Worm (Caenorhabditis elegans) whole organism, L1 larva: Measurements from ENCODE around the gene B0507.5.

Source experiments
- blmp-1 ChIP-seq: fragments of 150-350 bp; optimal IDR thresholded peaks from 2 replicates; lab custom pipeline; 2014; ENCODE audit warnings: missing biosample characterization, missing genetic modification characterization
- ceh-82 ChIP-seq, 3 experiments: fragments of 150-350 bp in 1 of 3; sonication (generic microtip) in 2 of 3; optimal IDR thresholded peaks; 2 replicates each; lab custom pipeline; 2014 to 2017; ENCODE audit warnings: missing biosample characterization in 3 of 3, missing genetic modification characterization in 3 of 3
- ceh-90 ChIP-seq: sonication (generic microtip); optimal IDR thresholded peaks from 2 replicates; lab custom pipeline; 2016; ENCODE audit warnings: missing genetic modification characterization, missing compliant biosample characterization
- dpl-1 ChIP-seq, 3 experiments: fragments of 150-350 bp in 2 of 3; sonication (generic microtip) in 1 of 3; optimal IDR thresholded peaks; 2 replicates each; lab custom pipeline; 2014 to 2017; ENCODE audit warnings: missing biosample characterization in 3 of 3, missing genetic modification characterization in 3 of 3, missing genetic modification reagents in 3 of 3
- jun-1 ChIP-seq: fragments of 150-350 bp; optimal IDR thresholded peaks from 2 replicates; lab custom pipeline; 2014; ENCODE audit warnings: missing biosample characterization, missing genetic modification reagents, missing genetic modification characterization
- lin-15B ChIP-seq: fragments of 150-350 bp; sonication (generic microtip); optimal IDR thresholded peaks from 3 replicates; lab custom pipeline; 2014; ENCODE audit warnings: missing biosample characterization, missing genetic modification characterization
- mdl-1 ChIP-seq, 2 experiments: fragments of 150-350 bp; optimal IDR thresholded peaks; 2 replicates each; lab custom pipeline; 2014 to 2017; ENCODE audit warnings: missing biosample characterization in 2 of 2, missing genetic modification characterization in 2 of 2, inconsistent platforms in 1 of 2
- mef-2 ChIP-seq: fragments of 150-350 bp; optimal IDR thresholded peaks from 2 replicates; lab custom pipeline; 2014; ENCODE audit warnings: missing biosample characterization, missing genetic modification characterization
- nhr-12 ChIP-seq: sonication (generic microtip); optimal IDR thresholded peaks from 2 replicates; lab custom pipeline; 2017; ENCODE audit warnings: missing biosample characterization, missing genetic modification characterization
- pqm-1 ChIP-seq: sonication (generic microtip); optimal IDR thresholded peaks from 3 replicates; lab custom pipeline; 2017; ENCODE audit warnings: missing biosample characterization, missing genetic modification characterization
- snpc-4 ChIP-seq: fragments of 150-350 bp; optimal IDR thresholded peaks from 2 replicates; lab custom pipeline; 2014; ENCODE audit warnings: missing biosample characterization, missing genetic modification characterization
- tbx-2 ChIP-seq: sonication (generic microtip); optimal IDR thresholded peaks from 2 replicates; lab custom pipeline; 2016; ENCODE audit warnings: missing genetic modification characterization, missing compliant biosample characterization

DNA sequence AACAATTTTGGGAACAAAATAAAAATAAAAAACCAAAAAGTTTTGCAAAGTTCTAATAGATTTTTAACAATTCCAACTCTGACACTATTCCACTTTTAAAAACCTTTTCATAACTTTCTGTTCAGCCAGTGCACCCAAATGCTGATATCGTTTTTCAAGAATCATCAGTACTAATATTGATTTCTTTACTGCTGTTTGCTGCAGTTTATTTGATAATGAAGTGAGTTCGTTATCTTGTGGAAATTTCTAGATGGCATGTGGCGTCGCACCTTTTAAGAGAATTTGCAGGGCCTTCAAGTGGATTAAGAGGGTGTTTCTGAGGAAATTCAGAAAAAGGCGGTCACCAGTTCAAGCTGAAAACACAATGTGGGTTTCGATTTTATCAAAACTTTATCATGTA, 22.5 kb upstream of the B0507.5 start:
- TF ChIP-seq nhr-12: no peak
- TF ChIP-seq pqm-1 (tag; lab: Kevin White, UChicago): no peak
- TF ChIP-seq jun-1 (tag; lab: Kevin White, UChicago): no peak
- TF ChIP-seq snpc-4: no peak
- TF ChIP-seq ceh-90 (tag; lab: Kevin White, UChicago): no peak
- TF ChIP-seq mef-2: no peak
- TF ChIP-seq tbx-2 (tag; lab: Kevin White, UChicago): no peak
- no peak for TF ChIP-seq ceh-82 (tag; optimal IDR thresholded peaks at IDR 0.05; lab: Kevin White, UChicago)
- no peak for TF ChIP-seq blmp-1 (tag; lab: Kevin White, UChicago)
- no peak for TF ChIP-seq lin-15B (tag; lab: Kevin White, UChicago)
- TF ChIP-seq dpl-1 (GFP tag; optimal IDR thresholded peaks at IDR 0.05; lab: Kevin White, UChicago): no peak
- no peak for TF ChIP-seq mdl-1 (tag; optimal IDR thresholded peaks at IDR 0.05; lab: Kevin White, UChicago)
